Worm (Caenorhabditis elegans): ENCODE data around the gene W10G6.6.

W10G6.6 gene

ce11 chrX:16205880-16206279 is 44.7 kb downstream of the W10G6.6 start (continued):
- TF ChIP-seq nfya-1 (tag; optimal IDR thresholded peaks at IDR 0.05; ENCODE audit: borderline replicate concordance, insufficient read depth) (no peak), cebp-1 (GFP tag; IDR thresholded peaks at IDR 0.05) (no peak), cebp-1 (tag; optimal IDR thresholded peaks at IDR 0.05) (peak; percentile 77), let-607 (tag; optimal IDR thresholded peaks at IDR 0.05) (peak in 1 of 2 experiments; percentile 32), mes-4 (tag; optimal IDR thresholded peaks at IDR 0.05) (no peak), rcor-1 (GFP tag; IDR thresholded peaks at IDR 0.05) (0 out of 2 replicates have a peak, but pooled peaks have one; percentile 30), ekl-4 (GFP tag; IDR thresholded peaks at IDR 0.05) (no peak), mxl-1 (tag; optimal IDR thresholded peaks at IDR 0.05) (no peak), K12H6.12 (tag; optimal IDR thresholded peaks at IDR 0.05) (peak; percentile 50), ama-1 (optimal IDR thresholded peaks at IDR 0.05) (no peak), ama-1 (GFP tag; optimal IDR thresholded peaks at IDR 0.05) (no peak), F57C9.4 (tag; optimal IDR thresholded peaks at IDR 0.05) (no peak), F49E8.2 (tag; optimal IDR thresholded peaks at IDR 0.05; ENCODE audit: insufficient read depth) (no peak), athp-1 (tag; optimal IDR thresholded peaks at IDR 0.05) (no peak), fkh-3 (tag; optimal IDR thresholded peaks at IDR 0.05) (no peak), nhr-90 (tag; optimal IDR thresholded peaks at IDR 0.05) (no peak), Y53F4B.3 (GFP tag; IDR thresholded peaks at IDR 0.05) (no peak), gei-17 (GFP tag; optimal IDR thresholded peaks at IDR 0.05) (peak; percentile 93), pha-4 (tag; optimal IDR thresholded peaks at IDR 0.05) (no peak), lin-54 (GFP tag; optimal IDR thresholded peaks at IDR 0.05) (peak; percentile 32), dox-1 (GFP tag; IDR thresholded peaks at IDR 0.05) (peak; percentile 88), Y95B8A.8 (GFP tag; IDR thresholded peaks at IDR 0.05) (no peak), ztf-25 (GFP tag; IDR thresholded peaks at IDR 0.05) (no peak), B0261.1 (tag; optimal IDR thresholded peaks at IDR 0.05) (peak; percentile 54), B0035.1 (tag; optimal IDR thresholded peaks at IDR 0.05) (peak; percentile 24)

- TF ChIP-seq C06A6.2 (GFP tag; conservative IDR thresholded peaks at IDR 0.05): no peak
- TF ChIP-seq tlf-1 (GFP tag; optimal IDR thresholded peaks at IDR 0.05): no peak
- no peak for TF ChIP-seq fkh-3 (tag; optimal IDR thresholded peaks at IDR 0.05)
- no peak for TF ChIP-seq mxl-1 (tag; optimal IDR thresholded peaks at IDR 0.05)
- TF ChIP-seq K11D2.4 (GFP tag; IDR thresholded peaks at IDR 0.05): no peak
- TF ChIP-seq madf-6 (GFP tag; IDR thresholded peaks at IDR 0.05): no peak
- peak; percentile 68 for TF ChIP-seq zfh-2 (GFP tag; conservative IDR thresholded peaks at IDR 0.05)
- no peak for TF ChIP-seq snpc-4 (GFP tag; optimal IDR thresholded peaks at IDR 0.05)
- peak in 1 of 4 experiments; percentile 27 for TF ChIP-seq snpc-4 (tag; optimal IDR thresholded peaks at IDR 0.05)
- no peak for TF ChIP-seq F37B4.10 (GFP tag; IDR thresholded peaks at IDR 0.05)
- TF ChIP-seq nhr-90 (tag; optimal IDR thresholded peaks at IDR 0.05): no peak
- peak; percentile 39; the same call in 1 of the 2 replicates for TF ChIP-seq egrh-3 (GFP tag; IDR thresholded peaks at IDR 0.05)
- TF ChIP-seq tbx-9 (tag; optimal IDR thresholded peaks at IDR 0.05; ENCODE audit: borderline replicate concordance): no peak
Observed at ce11 chrX:16204310-16204709, 46.3 kb downstream of the W10G6.6 start.

ce11 chrX:16202229-16202628 is 48.4 kb downstream of the W10G6.6 start:
- TF ChIP-seq mcd-1 (GFP tag; IDR thresholded peaks at IDR 0.05): 0 out of 2 replicates have a peak, but pooled peaks have one; percentile 36
- no peak for TF ChIP-seq ztf-26 (tag; optimal IDR thresholded peaks at IDR 0.05)
- TF ChIP-seq attf-3 (GFP tag; conservative IDR thresholded peaks at IDR 0.05): no peak
- peak; percentile 74 for TF ChIP-seq K11D2.4 (GFP tag; IDR thresholded peaks at IDR 0.05)
- no peak for TF ChIP-seq tbx-9 (tag; optimal IDR thresholded peaks at IDR 0.05; ENCODE audit: borderline replicate concordance)
- no peak for TF ChIP-seq attf-5 (GFP tag; optimal IDR thresholded peaks at IDR 0.05)
- no peak for TF ChIP-seq akir-1 (GFP tag; optimal IDR thresholded peaks at IDR 0.05)
- TF ChIP-seq Y95B8A.8 (GFP tag; IDR thresholded peaks at IDR 0.05): no peak
- peak; percentile 29 for TF ChIP-seq ceh-27 (GFP tag; optimal IDR thresholded peaks at IDR 0.05)
- no peak for TF ChIP-seq rpc-1 (optimal IDR thresholded peaks at IDR 0.05)
- no peak for TF ChIP-seq rpc-1 (tag; optimal IDR thresholded peaks at IDR 0.05)
- TF ChIP-seq snpc-4 (GFP tag; optimal IDR thresholded peaks at IDR 0.05): no peak
- TF ChIP-seq snpc-4 (tag; optimal IDR thresholded peaks at IDR 0.05): peak in 2 of 4 experiments; percentile 11 to 36
- TF ChIP-seq lin-40 (tag; optimal IDR thresholded peaks at IDR 0.05): peak; percentile 81
- no peak for TF ChIP-seq nhr-179 (tag; optimal IDR thresholded peaks at IDR 0.05)
- TF ChIP-seq gei-17 (GFP tag; optimal IDR thresholded peaks at IDR 0.05): peak; percentile 83
- peak in 1 of 3 experiments; percentile 49 for TF ChIP-seq lin-35 (GFP tag; optimal IDR thresholded peaks at IDR 0.05)
- no peak for TF ChIP-seq ztf-18 (tag; optimal IDR thresholded peaks at IDR 0.05)
- TF ChIP-seq lin-54 (GFP tag; optimal IDR thresholded peaks at IDR 0.05): no peak
